ENCODE assay signal across 4 worm cellular contexts in genomic region chrV:6726279-6726678, ce11.
TF ChIP-seq lines count a peak whose summit lies in the region.

No protein-coding gene starts in this region.

TF ChIP-seq in whole organism, L1 larva, 84 proteins besides CTCF, POLR2A, EP300 and RAD21 (continues in another document):
- TF ChIP-seq sup-37 (GFP tag; optimal IDR thresholded peaks at IDR 0.05; lab: Kevin White, UChicago) (no peak), pag-3 (tag; optimal IDR thresholded peaks at IDR 0.05; lab: Kevin White, UChicago; ENCODE audit: borderline replicate concordance, insufficient read depth) (no peak), ceh-90 (tag; optimal IDR thresholded peaks at IDR 0.05; lab: Kevin White, UChicago) (no peak), nhr-237 (tag; optimal IDR thresholded peaks at IDR 0.05; lab: Kevin White, UChicago) (no peak), F16B12.6 (tag; optimal IDR thresholded peaks at IDR 0.05; lab: Kevin White, UChicago) (no peak), Y116A8C.19 (tag; optimal IDR thresholded peaks at IDR 0.05; lab: Kevin White, UChicago; ENCODE audit: borderline replicate concordance) (no peak), ets-5 (GFP tag; IDR thresholded peaks at IDR 0.05; lab: Robert Waterston, UW) (no peak), tlp-1 (tag; optimal IDR thresholded peaks at IDR 0.05; lab: Kevin White, UChicago) (no peak), nhr-19 (GFP tag; conservative IDR thresholded peaks at IDR 0.05; lab: Robert Waterston, UW) (no peak), aly-2 (tag; optimal IDR thresholded peaks at IDR 0.05; lab: Kevin White, UChicago) (no peak), dsc-1 (tag; optimal IDR thresholded peaks at IDR 0.05; lab: Kevin White, UChicago) (peak; percentile 85), swsn-7 (tag; optimal IDR thresholded peaks at IDR 0.05; lab: Kevin White, UChicago) (no peak), nhr-71 (tag; optimal IDR thresholded peaks at IDR 0.05; lab: Kevin White, UChicago) (no peak), aha-1 (tag; optimal IDR thresholded peaks at IDR 0.05; lab: Kevin White, UChicago) (no peak), ceh-88 (GFP tag; IDR thresholded peaks at IDR 0.05; lab: Robert Waterston, UW) (no peak), unc-62 (GFP tag; optimal IDR thresholded peaks at IDR 0.05; lab: Kevin White, UChicago) (no peak), hlh-4 (tag; optimal IDR thresholded peaks at IDR 0.05; lab: Kevin White, UChicago) (no peak), unc-130 (tag; optimal IDR thresholded peaks at IDR 0.05; lab: Kevin White, UChicago) (no peak), efl-3 (GFP tag; optimal IDR thresholded peaks at IDR 0.05; lab: Kevin White, UChicago) (no peak), xbp-1 (tag; optimal IDR thresholded peaks at IDR 0.05; lab: Kevin White, UChicago) (no peak), nhr-28 (tag; optimal IDR thresholded peaks at IDR 0.05; lab: Kevin White, UChicago) (no peak), lin-14 (GFP tag; optimal IDR thresholded peaks at IDR 0.05; lab: Kevin White, UChicago) (peak; percentile 52), efl-1 (optimal IDR thresholded peaks at IDR 0.05; lab: Kevin White, UChicago) (no peak), efl-1 (GFP tag; optimal IDR thresholded peaks at IDR 0.05 in 1 of 2; lab: Kevin White, UChicago) (peak in 1 of 2 experiments; percentile 59)

TF ChIP-seq in whole organism, L2 larva, 48 proteins besides CTCF, POLR2A, EP300 and RAD21:
- no peak for TF ChIP-seq unc-55 (GFP tag; optimal IDR thresholded peaks at IDR 0.05; lab: Kevin White, UChicago)
- TF ChIP-seq ztf-11 (tag; optimal IDR thresholded peaks at IDR 0.05; lab: Kevin White, UChicago), result no peak
- TF ChIP-seq Y55F3AM.14 (GFP tag; optimal IDR thresholded peaks at IDR 0.05; lab: Kevin White, UChicago), result no peak
- TF ChIP-seq sma-9 (GFP tag; optimal IDR thresholded peaks at IDR 0.05; lab: Kevin White, UChicago), result peak; percentile 1
- no peak for TF ChIP-seq sma-9 (tag; optimal IDR thresholded peaks at IDR 0.05; lab: Kevin White, UChicago)
- peak; percentile 11 for TF ChIP-seq mab-5 (tag; optimal IDR thresholded peaks at IDR 0.05; lab: Kevin White, UChicago)
- no peak for TF ChIP-seq nhr-23 (tag; optimal IDR thresholded peaks at IDR 0.05; lab: Kevin White, UChicago)

TF ChIP-seq in whole organism, late embryonic, 69 proteins besides CTCF, POLR2A, EP300 and RAD21:
- TF ChIP-seq eyg-1 (tag; optimal IDR thresholded peaks at IDR 0.05; lab: Kevin White, UChicago), result no peak
- TF ChIP-seq tbx-7 (tag; optimal IDR thresholded peaks at IDR 0.05; lab: Kevin White, UChicago), result no peak
- no peak for TF ChIP-seq ceh-19 (GFP tag; optimal IDR thresholded peaks at IDR 0.05; lab: Kevin White, UChicago)
- no peak for TF ChIP-seq ztf-16 (tag; optimal IDR thresholded peaks at IDR 0.05; lab: Kevin White, UChicago)
- TF ChIP-seq sox-4 (tag; optimal IDR thresholded peaks at IDR 0.05; lab: Kevin White, UChicago), result no peak
- TF ChIP-seq dmd-4 (tag; optimal IDR thresholded peaks at IDR 0.05; lab: Kevin White, UChicago; ENCODE audit: borderline replicate concordance), result no peak
- peak; percentile 93 for TF ChIP-seq unc-42 (tag; optimal IDR thresholded peaks at IDR 0.05; lab: Kevin White, UChicago)
- no peak for TF ChIP-seq pax-1 (tag; optimal IDR thresholded peaks at IDR 0.05; lab: Kevin White, UChicago)
- peak; percentile 33 for TF ChIP-seq ceh-31 (tag; optimal IDR thresholded peaks at IDR 0.05; lab: Kevin White, UChicago)
- no peak for TF ChIP-seq unc-3 (GFP tag; conservative IDR thresholded peaks at IDR 0.05; lab: Robert Waterston, UW)
- TF ChIP-seq unc-3 (tag; optimal IDR thresholded peaks at IDR 0.05; lab: Kevin White, UChicago), result no peak
- no peak for TF ChIP-seq hlh-30 (tag; optimal IDR thresholded peaks at IDR 0.05; lab: Kevin White, UChicago; ENCODE audit: insufficient read depth)
- TF ChIP-seq F13H6.1 (tag; optimal IDR thresholded peaks at IDR 0.05; lab: Kevin White, UChicago), result no peak
- no peak for TF ChIP-seq rnt-1 (tag; optimal IDR thresholded peaks at IDR 0.05; lab: Kevin White, UChicago)
- no peak for TF ChIP-seq lin-11 (tag; optimal IDR thresholded peaks at IDR 0.05; lab: Kevin White, UChicago)
- TF ChIP-seq unc-55 (GFP tag; optimal IDR thresholded peaks at IDR 0.05; lab: Kevin White, UChicago), result no peak
- no peak for TF ChIP-seq pat-9 (tag; optimal IDR thresholded peaks at IDR 0.05; lab: Kevin White, UChicago)

TF ChIP-seq in whole organism, mixed stage, embryonic, 35 proteins besides CTCF, POLR2A, EP300 and RAD21:
- TF ChIP-seq nhr-237 (tag; optimal IDR thresholded peaks at IDR 0.05; lab: Kevin White, UChicago), result no peak
- peak; percentile 96 for TF ChIP-seq ces-1 (GFP tag; optimal IDR thresholded peaks at IDR 0.05; lab: Kevin White, UChicago)
TF ChIP-seq in whole organism, mixed stage, embryonic: peak in this region for 1.
